Fruit fly (Drosophila melanogaster): ENCODE measurements around the gene CG1523.

Gene CG1523

DNA sequence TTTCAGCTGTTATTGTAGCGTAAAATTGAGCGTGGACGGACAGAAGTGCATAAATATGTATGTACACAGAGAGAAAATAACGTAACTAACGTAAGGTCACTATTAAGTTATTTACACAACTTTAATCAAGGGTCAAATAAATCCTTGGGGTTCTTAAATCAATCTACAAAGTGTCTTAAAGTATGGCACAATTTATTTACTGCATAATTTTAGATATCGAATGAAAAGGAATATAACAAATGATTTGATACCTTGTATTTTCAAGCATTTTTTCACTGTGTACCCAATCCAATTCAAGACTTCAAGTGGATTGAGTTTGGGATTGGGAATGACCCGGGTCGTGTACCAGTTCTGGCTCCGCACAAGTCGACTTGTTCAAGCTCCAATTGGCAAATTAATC, 22.5 kb upstream of the CG1523 start:
- 0 out of 2 replicates have a peak, but pooled peaks have one; percentile 15 for TF ChIP-seq Xrp1 (GFP tag; IDR thresholded peaks at IDR 0.05)
- TF ChIP-seq yki (optimal IDR thresholded peaks at IDR 0.05), result no peak
- TF ChIP-seq sens (GFP tag), result peak; percentile 45
- TF ChIP-seq dmrt11E (tag; optimal IDR thresholded peaks at IDR 0.05), result peak; percentile 7

DNA sequence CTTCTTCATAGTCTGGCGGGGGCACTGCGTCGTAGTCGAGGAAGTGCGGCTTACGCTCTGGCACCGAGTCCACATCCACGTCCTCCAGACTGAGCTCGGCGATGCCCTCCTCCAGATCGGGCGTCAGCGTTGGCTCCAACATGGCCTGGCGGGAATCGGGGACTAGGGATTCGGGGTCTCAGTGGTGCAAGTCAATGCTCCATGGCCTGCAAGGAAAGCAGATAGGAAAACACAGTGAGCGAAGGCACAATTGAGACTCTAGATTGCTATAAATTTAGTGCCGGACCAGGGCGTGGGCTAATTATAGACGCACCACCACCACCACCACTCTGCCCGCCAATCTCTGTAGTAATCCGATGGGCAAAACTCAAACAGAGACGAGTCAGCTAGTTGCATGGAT, 21.2 kb upstream of the CG1523 start:
- TF ChIP-seq D19A (tag; optimal IDR thresholded peaks at IDR 0.05), result no peak
- TF ChIP-seq Hr51 (GFP tag; optimal IDR thresholded peaks at IDR 0.05), result no peak
- no peak for TF ChIP-seq corto (GFP tag; optimal IDR thresholded peaks at IDR 0.05)
- no peak for TF ChIP-seq CG10147 (GFP tag; optimal IDR thresholded peaks at IDR 0.05)
- TF ChIP-seq vfl (GFP tag; optimal IDR thresholded peaks at IDR 0.05), result no peak
- TF ChIP-seq vvl (GFP tag; IDR thresholded peaks at IDR 0.05), result no peak
- no peak for TF ChIP-seq CG17186 (GFP tag; optimal IDR thresholded peaks at IDR 0.05)
- TF ChIP-seq Doc2 (GFP tag; IDR thresholded peaks at IDR 0.05), result no peak
- TF ChIP-seq CG12236 (GFP tag; optimal IDR thresholded peaks at IDR 0.05), result no peak
- no peak for TF ChIP-seq sug (tag; optimal IDR thresholded peaks at IDR 0.05)
- no peak for TF ChIP-seq Usf (GFP tag; optimal IDR thresholded peaks at IDR 0.05)
- TF ChIP-seq NK7.1 (GFP tag; optimal IDR thresholded peaks at IDR 0.05), result no peak
- no peak for TF ChIP-seq onecut (GFP tag; IDR thresholded peaks at IDR 0.05)
- no peak for TF ChIP-seq Sin3A (optimal IDR thresholded peaks at IDR 0.05)
- no peak for TF ChIP-seq CG10462 (GFP tag; optimal IDR thresholded peaks at IDR 0.05)
- no peak for TF ChIP-seq trh (GFP tag; optimal IDR thresholded peaks at IDR 0.05)
- no peak for TF ChIP-seq CG34224 (GFP tag; IDR thresholded peaks at IDR 0.05; ENCODE audit: partially characterized antibody)

DNA sequence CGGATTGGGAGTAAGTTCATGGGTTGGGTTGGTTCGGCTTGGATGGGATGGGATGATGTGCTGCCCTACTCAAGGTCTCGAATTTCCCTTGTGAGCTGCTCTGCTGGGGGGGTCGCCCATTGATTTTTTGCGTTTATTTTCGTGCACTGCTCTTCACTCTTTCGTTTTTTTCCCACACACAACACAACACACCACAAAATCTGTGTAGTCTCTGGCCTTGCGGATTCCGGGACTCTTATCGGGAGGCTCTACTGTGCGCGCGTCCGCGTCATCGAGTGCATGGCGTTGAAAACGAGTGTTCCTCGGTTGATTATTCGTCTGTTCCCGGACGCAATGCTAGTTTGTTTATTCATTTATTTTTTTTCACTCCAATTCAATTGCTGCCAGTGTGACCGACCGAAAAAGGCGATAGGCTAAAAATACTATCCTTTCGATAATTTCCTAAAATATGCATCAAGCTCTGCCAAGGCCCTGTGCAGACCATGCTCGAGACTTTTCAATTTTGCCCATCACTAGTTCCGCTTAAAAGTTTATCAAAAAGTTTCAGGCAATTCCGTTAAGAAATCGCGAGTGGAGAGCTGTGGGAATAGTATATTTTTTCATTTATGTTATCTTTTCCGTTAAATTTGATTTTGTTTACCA, 12.3 kb upstream of the CG1523 start, which contains the start of gene WASp:
Gene WASp, minus strand, starts transcription at position 399 of the 642 bp plus-strand sequence.
- TF ChIP-seq CG1024 (GFP tag; IDR thresholded peaks at IDR 0.05) (peak; percentile 81), Bgb (GFP tag; IDR thresholded peaks at IDR 0.05; ENCODE audit: partially characterized antibody) (peak; percentile 69), CG14860 (GFP tag; IDR thresholded peaks at IDR 0.05; ENCODE audit: partially characterized antibody) (peak; percentile 53; the same call in 1 of the 3 replicates), CG14050 (GFP tag; IDR thresholded peaks at IDR 0.05) (peak; percentile 50; the same call in 2 of the 3 replicates), ranshi (GFP tag; IDR thresholded peaks at IDR 0.05) (peak; percentile 59; the same call in 1 of the 2 replicates), CG12391 (tag; optimal IDR thresholded peaks at IDR 0.05) (peak; percentile 73), CG11456 (GFP tag; IDR thresholded peaks at IDR 0.05) (peak; percentile 86), sna (GFP tag; IDR thresholded peaks at IDR 0.05; ENCODE audit: partially characterized antibody) (no peak), CG12219 (GFP tag; optimal IDR thresholded peaks at IDR 0.05) (peak; percentile 57), dm (GFP tag; optimal IDR thresholded peaks at IDR 0.05) (peak; percentile 81), Dll (GFP tag; IDR thresholded peaks at IDR 0.05; ENCODE audit: partially characterized antibody) (peak; percentile 52; the same call in 1 of the 4 replicates), E2f1 (GFP tag; IDR thresholded peaks at IDR 0.05) (peak; percentile 66), CG13624 (GFP tag; optimal IDR thresholded peaks at IDR 0.05) (peak; percentile 85), croc (GFP tag; conservative IDR thresholded peaks at IDR 0.05) (no peak), CG4854 (GFP tag; optimal IDR thresholded peaks at IDR 0.05) (no peak), Side (GFP tag; optimal IDR thresholded peaks at IDR 0.05) (peak; percentile 82), Hand (GFP tag; optimal IDR thresholded peaks at IDR 0.05) (no peak), gsb-n (tag; optimal IDR thresholded peaks at IDR 0.05) (no peak), jing (GFP tag; optimal IDR thresholded peaks at IDR 0.05) (no peak), ase (GFP tag; IDR thresholded peaks at IDR 0.05) (peak; percentile 44; the same call in 1 of the 3 replicates), CG1603 (tag; optimal IDR thresholded peaks at IDR 0.05) (no peak), CG5180 (GFP tag; optimal IDR thresholded peaks at IDR 0.05) (no peak), ATbp (GFP tag; optimal IDR thresholded peaks at IDR 0.05) (peak; percentile 60), B-H1 (GFP tag; IDR thresholded peaks at IDR 0.05) (peak; percentile 44; the same call in 1 of the 3 replicates), bigmax (GFP tag; optimal IDR thresholded peaks at IDR 0.05) (no peak), CG14014 (GFP tag; IDR thresholded peaks at IDR 0.05) (peak; percentile 59; the same call in 1 of the 2 replicates), CG2199 (GFP tag; IDR thresholded peaks at IDR 0.05) (0 out of 3 replicates have a peak, but pooled peaks have one; percentile 53), luna (GFP tag; optimal IDR thresholded peaks at IDR 0.05) (peak; percentile 73)
